Worm (Caenorhabditis elegans): ENCODE data around the gene mdh-1.

mdh-1 gene

DNA sequence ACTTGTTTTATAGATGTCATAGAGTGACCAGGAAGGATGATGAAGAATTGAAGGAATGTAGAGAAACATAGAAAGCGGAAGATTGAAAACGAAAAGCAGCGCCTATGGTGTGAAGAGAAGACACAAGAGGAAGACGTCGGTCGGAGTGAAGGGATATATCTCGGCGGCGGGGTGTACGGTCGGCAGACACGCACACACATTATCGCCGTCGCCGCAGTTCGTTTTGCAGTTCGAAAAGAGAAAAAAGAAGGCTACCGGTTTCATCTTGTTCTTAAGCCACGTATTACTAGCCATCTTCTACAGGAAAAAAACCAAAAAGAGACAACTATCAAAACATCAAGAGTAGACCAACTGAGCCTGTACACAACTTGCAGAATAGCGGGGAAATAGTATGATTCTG lies 3.0 kb downstream of the mdh-1 start:
- TF ChIP-seq Y53G8AR.9 (GFP tag; conservative IDR thresholded peaks at IDR 0.05) = no peak
- TF ChIP-seq let-607 (tag; optimal IDR thresholded peaks at IDR 0.05) = peak in 1 of 2 experiments; percentile 87

DNA sequence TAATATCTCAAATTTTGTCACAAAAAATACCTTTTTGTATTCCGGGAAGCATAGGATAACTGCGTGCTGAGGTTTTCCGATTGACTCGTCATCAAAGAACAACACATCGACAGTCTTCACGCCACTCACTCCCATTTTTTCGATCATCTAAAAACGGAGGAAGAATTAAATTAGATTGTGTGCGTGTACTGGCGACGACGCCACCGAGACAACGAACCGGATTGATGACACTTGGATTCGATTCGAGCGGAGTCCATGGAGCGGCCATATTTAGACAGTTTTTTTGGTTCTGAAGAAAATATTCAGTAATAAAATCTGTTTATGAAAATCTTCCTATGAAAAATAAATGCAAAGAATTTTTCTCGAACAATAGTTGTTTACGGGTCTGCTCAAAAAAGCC lies 5.2 kb downstream of the mdh-1 start, which contains the start of gene ubh-1:
ubh-1 (minus strand) TSS at position 289 of the 400 bp plus-strand sequence.
- TF ChIP-seq rcor-1 (GFP tag; IDR thresholded peaks at IDR 0.05) (no peak), nfyb-1 (GFP tag; IDR thresholded peaks at IDR 0.05) (0 out of 2 replicates have a peak, but pooled peaks have one; percentile 10)

DNA sequence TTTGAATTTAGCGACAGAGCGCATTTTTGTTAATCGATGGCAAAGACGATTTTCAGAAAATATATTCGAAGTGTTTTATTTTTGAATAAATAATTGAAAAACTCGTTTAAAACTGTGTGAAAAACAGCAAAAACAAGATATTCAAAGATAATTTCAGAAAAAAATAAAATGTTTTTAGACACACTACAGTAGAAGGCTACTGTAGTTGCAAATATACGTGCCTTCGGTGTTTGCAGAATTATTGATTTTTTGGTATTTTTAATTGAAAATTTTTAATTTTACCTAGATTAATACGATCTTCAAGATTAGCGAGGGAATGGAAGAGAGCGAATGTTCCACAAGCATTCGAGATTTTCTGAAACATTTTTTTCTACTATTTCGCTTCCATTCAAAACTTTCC lies 5.7 kb downstream of the mdh-1 start:
- TF ChIP-seq xnd-1 (tag; optimal IDR thresholded peaks at IDR 0.05) (peak; percentile 3), madf-6 (GFP tag; IDR thresholded peaks at IDR 0.05) (peak; percentile 49; the same call in 1 of the 2 replicates), ets-4 (GFP tag; optimal IDR thresholded peaks at IDR 0.05) (no peak), lsl-1 (GFP tag; optimal IDR thresholded peaks at IDR 0.05) (peak; percentile 88)

ce11 chrV:6509717-6510116 lies 6.6 kb downstream of the mdh-1 start, which contains the start of gene ubh-2:
TSS of gene ubh-2 (minus strand) at chrV:6509817.
- TF ChIP-seq madf-10 (tag; optimal IDR thresholded peaks at IDR 0.05) = no peak
- no peak for TF ChIP-seq nfyb-1 (GFP tag; IDR thresholded peaks at IDR 0.05)
- TF ChIP-seq gei-17 (GFP tag; optimal IDR thresholded peaks at IDR 0.05) = no peak
- no peak for TF ChIP-seq sptf-2 (GFP tag; optimal IDR thresholded peaks at IDR 0.05)
- no peak for TF ChIP-seq F10E7.11 (tag; optimal IDR thresholded peaks at IDR 0.05)
- TF ChIP-seq T26A5.8 (tag; optimal IDR thresholded peaks at IDR 0.05) = no peak
- TF ChIP-seq nhr-90 (tag; optimal IDR thresholded peaks at IDR 0.05) = no peak
- TF ChIP-seq nhr-80 (tag; optimal IDR thresholded peaks at IDR 0.05) = no peak
- TF ChIP-seq repo-1 (tag; optimal IDR thresholded peaks at IDR 0.05) = no peak
- TF ChIP-seq F55B11.4 (tag; optimal IDR thresholded peaks at IDR 0.05; ENCODE audit: borderline replicate concordance, insufficient read depth) = no peak

DNA sequence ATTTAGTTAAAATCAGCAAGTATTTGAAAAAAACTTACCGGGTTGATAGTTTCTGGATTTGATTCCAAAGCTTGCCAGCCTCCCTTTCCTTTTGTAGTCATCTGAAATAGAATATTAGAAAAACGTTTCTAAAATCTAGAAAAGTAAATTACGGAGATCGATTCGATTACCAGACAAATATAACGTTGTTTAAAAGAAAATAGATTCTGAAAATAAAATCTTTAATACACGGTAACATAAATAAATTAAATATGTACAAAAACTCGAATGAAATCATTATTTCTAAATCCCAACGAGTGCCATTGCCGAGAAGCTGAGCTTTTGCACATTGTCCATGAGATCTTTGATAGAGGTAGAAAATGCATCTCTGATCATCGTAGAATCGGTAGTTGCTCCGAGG lies 7.6 kb downstream of the mdh-1 start, which contains the start of gene ubh-3:
ubh-3 (minus strand) TSS at position 101 of the 400 bp plus-strand sequence.
- TF ChIP-seq F57A8.1 (GFP tag; optimal IDR thresholded peaks at IDR 0.05) (no peak), bed-1 (GFP tag; IDR thresholded peaks at IDR 0.05) (no peak), egl-18 (GFP tag; IDR thresholded peaks at IDR 0.05) (no peak), ceh-79 (tag; optimal IDR thresholded peaks at IDR 0.05) (no peak), ceh-58 (GFP tag; IDR thresholded peaks at IDR 0.05) (no peak), rpc-1 (optimal IDR thresholded peaks at IDR 0.05) (no peak), rpc-1 (tag; optimal IDR thresholded peaks at IDR 0.05) (no peak), Y67H2A.10 (GFP tag; conservative IDR thresholded peaks at IDR 0.05) (no peak), dox-1 (GFP tag; IDR thresholded peaks at IDR 0.05) (no peak), hmg-1.2 (GFP tag; IDR thresholded peaks at IDR 0.05) (no peak), cebp-2 (GFP tag; IDR thresholded peaks at IDR 0.05) (no peak), F10E7.11 (tag; optimal IDR thresholded peaks at IDR 0.05) (no peak), C06A6.2 (GFP tag; conservative IDR thresholded peaks at IDR 0.05) (no peak), F39B2.1 (GFP tag; IDR thresholded peaks at IDR 0.05) (no peak)

- TF ChIP-seq madf-3 (GFP tag; IDR thresholded peaks at IDR 0.05) (no peak), ZK185.1 (tag; optimal IDR thresholded peaks at IDR 0.05; ENCODE audit: poor library complexity, severe bottlenecking) (no peak), hmg-20 (GFP tag; IDR thresholded peaks at IDR 0.05) (no peak), lir-1 (GFP tag; conservative IDR thresholded peaks at IDR 0.05) (no peak), somi-1 (GFP tag; optimal IDR thresholded peaks at IDR 0.05) (no peak), hlh-26 (GFP tag; conservative IDR thresholded peaks at IDR 0.05) (no peak)
These were observed 9.9 kb downstream of the mdh-1 start for ce11 chrV:6506238-6506956.

Measured in whole organism, young adult.